Fruit fly (Drosophila melanogaster): ENCODE data around the gene CG31606.
A peak's percentile ranks its signal among the peaks of the same experiment; 100 is the strongest.

Gene CG31606

dm6 chr2L:8159498-8159897 lies 12.1 kb downstream of the CG31606 start, which contains the start of the genes PAPLA1 and Rbsn-5 (continued):
- peak; percentile 80 for TF ChIP-seq seq (GFP tag; IDR thresholded peaks at IDR 0.05)
- TF ChIP-seq CG17802 (tag; optimal IDR thresholded peaks at IDR 0.05): peak; percentile 81
- peak; percentile 84 for TF ChIP-seq CG14050 (GFP tag; IDR thresholded peaks at IDR 0.05)
- TF ChIP-seq insv (GFP tag; optimal IDR thresholded peaks at IDR 0.05): peak in 1 of 2 experiments; percentile 46
- peak; percentile 84 for TF ChIP-seq gsb-n (tag; optimal IDR thresholded peaks at IDR 0.05)
- peak; percentile 84 for TF ChIP-seq Optix (GFP tag; IDR thresholded peaks at IDR 0.05)
- TF ChIP-seq z (GFP tag; IDR thresholded peaks at IDR 0.05): peak; percentile 50; the same call in 1 of the 3 replicates
- peak; percentile 93 for TF ChIP-seq ab (GFP tag; optimal IDR thresholded peaks at IDR 0.05)
- peak; percentile 99 for TF ChIP-seq Med (GFP tag)
- TF ChIP-seq Mad (GFP tag; optimal IDR thresholded peaks at IDR 0.05): peak; percentile 91
- TF ChIP-seq CG2120 (GFP tag; optimal IDR thresholded peaks at IDR 0.05): peak; percentile 98
- TF ChIP-seq CG5245 (GFP tag; optimal IDR thresholded peaks at IDR 0.05): peak; percentile 94
- TF ChIP-seq ro (GFP tag; IDR thresholded peaks at IDR 0.05): peak; percentile 71
- TF ChIP-seq CG2199 (GFP tag; IDR thresholded peaks at IDR 0.05): 0 out of 3 replicates have a peak, but pooled peaks have one; percentile 22
- TF ChIP-seq Mrtf (GFP tag; IDR thresholded peaks at IDR 0.05): peak; percentile 87
- TF ChIP-seq Hr3 (GFP tag; optimal IDR thresholded peaks at IDR 0.05): peak; percentile 95
- peak; percentile 98 for TF ChIP-seq oc (tag; optimal IDR thresholded peaks at IDR 0.05)
- peak; percentile 66 for TF ChIP-seq Ravus (GFP tag; IDR thresholded peaks at IDR 0.05)
- peak; percentile 82 for TF ChIP-seq CG11696 (GFP tag; IDR thresholded peaks at IDR 0.05)
- peak; percentile 88 for TF ChIP-seq otp (GFP tag; IDR thresholded peaks at IDR 0.05)
- peak; percentile 88 for TF ChIP-seq CG11093 (GFP tag; IDR thresholded peaks at IDR 0.05)
- TF ChIP-seq CG8290 (GFP tag; optimal IDR thresholded peaks at IDR 0.05): peak; percentile 93
- peak; percentile 30 to 93 for TF ChIP-seq CG8290 (tag; optimal IDR thresholded peaks at IDR 0.05)
- TF ChIP-seq nerfin-2 (GFP tag; IDR thresholded peaks at IDR 0.05; ENCODE audit: partially characterized antibody): no peak
- TF ChIP-seq E2f1 (GFP tag; IDR thresholded peaks at IDR 0.05): peak; percentile 90
- peak; percentile 78 for TF ChIP-seq CG6654 (GFP tag; optimal IDR thresholded peaks at IDR 0.05)
- peak; percentile 91 for TF ChIP-seq Fer2 (tag; optimal IDR thresholded peaks at IDR 0.05)
- peak; percentile 73 for TF ChIP-seq CG6683 (GFP tag; optimal IDR thresholded peaks at IDR 0.05)
- TF ChIP-seq cato (GFP tag; optimal IDR thresholded peaks at IDR 0.05; ENCODE audit: borderline replicate concordance): peak; percentile 92
- peak; percentile 85 for TF ChIP-seq tap (tag; optimal IDR thresholded peaks at IDR 0.05)
- peak; percentile 94 for TF ChIP-seq CG13894 (tag; optimal IDR thresholded peaks at IDR 0.05)
- TF ChIP-seq CG31365 (tag; optimal IDR thresholded peaks at IDR 0.05): peak; percentile 75
- peak; percentile 91 for TF ChIP-seq CG7372 (GFP tag; IDR thresholded peaks at IDR 0.05)
- no peak for TF ChIP-seq pan (optimal IDR thresholded peaks at IDR 0.05)
- peak in 1 of 2 experiments; percentile 95 for TF ChIP-seq pan (GFP tag; optimal IDR thresholded peaks at IDR 0.05 in 1 of 2, IDR thresholded peaks at IDR 0.05 in 1 of 2)
- peak; percentile 93 for TF ChIP-seq CG15269 (tag; optimal IDR thresholded peaks at IDR 0.05)
- peak; percentile 27 for TF ChIP-seq pros (GFP tag; optimal IDR thresholded peaks at IDR 0.05)
- peak; percentile 92 for TF ChIP-seq CG17359 (tag; optimal IDR thresholded peaks at IDR 0.05)
- TF ChIP-seq CG8089 (GFP tag; optimal IDR thresholded peaks at IDR 0.05): peak; percentile 93
- TF ChIP-seq CG4820 (GFP tag; optimal IDR thresholded peaks at IDR 0.05): peak; percentile 94
- no peak for TF ChIP-seq prd (optimal IDR thresholded peaks at IDR 0.05)
- peak; percentile 95 for TF ChIP-seq prd (GFP tag; IDR thresholded peaks at IDR 0.05)
- TF ChIP-seq usp (GFP tag; optimal IDR thresholded peaks at IDR 0.05): no peak
- peak; percentile 90 for TF ChIP-seq B-H1 (GFP tag; IDR thresholded peaks at IDR 0.05)
- no peak for TF ChIP-seq Dfd (GFP tag; optimal IDR thresholded peaks at IDR 0.05)
- TF ChIP-seq CG34376 (GFP tag; optimal IDR thresholded peaks at IDR 0.05): peak; percentile 95
- TF ChIP-seq NK7.1 (GFP tag; optimal IDR thresholded peaks at IDR 0.05): peak; percentile 77
- peak; percentile 94 for TF ChIP-seq tio (GFP tag; optimal IDR thresholded peaks at IDR 0.05)
- TF ChIP-seq rib (GFP tag; IDR thresholded peaks at IDR 0.05): peak; percentile 82
- TF ChIP-seq CG11085 (GFP tag; IDR thresholded peaks at IDR 0.05): peak; percentile 91
- TF ChIP-seq Rfx (GFP tag; IDR thresholded peaks at IDR 0.05): peak; percentile 96
- peak; percentile 93 for TF ChIP-seq NfI (GFP tag; optimal IDR thresholded peaks at IDR 0.05)

All from whole organism, embryonic.